Fruit fly (Drosophila melanogaster): ENCODE data around the gene CG9813.

The CG9813 gene

dm6 chr3R:13381744-13382435, 2.3 kb upstream of the CG9813 start, which contains the start of the genes mRpS21 and Droj2 (continued):
- peak; percentile 46 for TF ChIP-seq CG15269 (tag; optimal IDR thresholded peaks at IDR 0.05)
- no peak for TF ChIP-seq CG1529 (GFP tag; optimal IDR thresholded peaks at IDR 0.05)
- peak; percentile 21 for TF ChIP-seq CG4328 (GFP tag; optimal IDR thresholded peaks at IDR 0.05)
- no peak for TF ChIP-seq org-1 (GFP tag; optimal IDR thresholded peaks at IDR 0.05)
- peak; percentile 29 for TF ChIP-seq Mad (GFP tag; optimal IDR thresholded peaks at IDR 0.05)
- peak; percentile 65; the same call in 2 of the 3 replicates for TF ChIP-seq CG34422 (GFP tag; IDR thresholded peaks at IDR 0.05)
- TF ChIP-seq tin (GFP tag; optimal IDR thresholded peaks at IDR 0.05), result peak; percentile 57
- TF ChIP-seq sens (GFP tag), result peak; percentile 92
- peak; percentile 42; the same call in 1 of the 2 replicates for TF ChIP-seq E2f2 (GFP tag; IDR thresholded peaks at IDR 0.05)
- peak; percentile 31; the same call in 1 of the 2 replicates for TF ChIP-seq rib (GFP tag; IDR thresholded peaks at IDR 0.05)
- TF ChIP-seq ci (GFP tag; IDR thresholded peaks at IDR 0.05), result 0 out of 3 replicates have a peak, but pooled peaks have one; percentile 48
- peak; percentile 37 for TF ChIP-seq Dp (GFP tag; optimal IDR thresholded peaks at IDR 0.05)
- TF ChIP-seq CG9932 (GFP tag; IDR thresholded peaks at IDR 0.05), result peak; percentile 77
- peak; percentile 59 for TF ChIP-seq sob (GFP tag; IDR thresholded peaks at IDR 0.05)
- no peak for TF ChIP-seq CG4282 (GFP tag; optimal IDR thresholded peaks at IDR 0.05)
- peak; percentile 34 for TF ChIP-seq Hsf (GFP tag; optimal IDR thresholded peaks at IDR 0.05)
- TF ChIP-seq gro (GFP tag; optimal IDR thresholded peaks at IDR 0.05), result no peak
- TF ChIP-seq Taf1 (GFP tag; IDR thresholded peaks at IDR 0.05), result no peak
- no peak for TF ChIP-seq CG5245 (GFP tag; optimal IDR thresholded peaks at IDR 0.05)
- peak; percentile 48 for TF ChIP-seq fd3F (GFP tag; optimal IDR thresholded peaks at IDR 0.05)
- TF ChIP-seq Poxn (GFP tag; IDR thresholded peaks at IDR 0.05), result no peak
- no peak for TF ChIP-seq crol (GFP tag; IDR thresholded peaks at IDR 0.05)
- TF ChIP-seq stc (GFP tag; IDR thresholded peaks at IDR 0.05), result no peak
- peak; percentile 18 for TF ChIP-seq CG12299 (tag; optimal IDR thresholded peaks at IDR 0.05)
- no peak for TF ChIP-seq Dfd (GFP tag; optimal IDR thresholded peaks at IDR 0.05)
- no peak for TF ChIP-seq CG1233 (GFP tag; optimal IDR thresholded peaks at IDR 0.05)
- no peak for TF ChIP-seq BtbVII (GFP tag; optimal IDR thresholded peaks at IDR 0.05)
- TF ChIP-seq CG12071 (GFP tag; optimal IDR thresholded peaks at IDR 0.05), result no peak
- TF ChIP-seq CG10959 (GFP tag; IDR thresholded peaks at IDR 0.05), result no peak
- TF ChIP-seq nom (GFP tag; optimal IDR thresholded peaks at IDR 0.05), result peak; percentile 57
- peak; percentile 9 for TF ChIP-seq CG1602 (GFP tag; optimal IDR thresholded peaks at IDR 0.05)
- peak; percentile 86 for TF ChIP-seq Med (GFP tag)
- TF ChIP-seq ind (GFP tag; optimal IDR thresholded peaks at IDR 0.05), result peak; percentile 63
- peak; percentile 30; the same call in 1 of the 2 replicates for TF ChIP-seq CG6272 (GFP tag; IDR thresholded peaks at IDR 0.05)
- TF ChIP-seq amos (GFP tag; IDR thresholded peaks at IDR 0.05; ENCODE audit: partially characterized antibody), result peak; percentile 28; the same call in 1 of the 2 replicates
- TF ChIP-seq Oli (tag; optimal IDR thresholded peaks at IDR 0.05), result no peak
- peak; percentile 30; the same call in 2 of the 3 replicates for TF ChIP-seq CG6791 (GFP tag; IDR thresholded peaks at IDR 0.05; ENCODE audit: partially characterized antibody)
- TF ChIP-seq sr (GFP tag; IDR thresholded peaks at IDR 0.05), result 0 out of 3 replicates have a peak, but pooled peaks have one; percentile 19
- TF ChIP-seq cas (GFP tag; IDR thresholded peaks at IDR 0.05), result no peak
- no peak for TF ChIP-seq CG32772 (GFP tag; IDR thresholded peaks at IDR 0.05)
- peak; percentile 66 for TF ChIP-seq HmgZ (tag; optimal IDR thresholded peaks at IDR 0.05)
- TF ChIP-seq CG18619 (GFP tag; optimal IDR thresholded peaks at IDR 0.05), result peak; percentile 15
- TF ChIP-seq gcm2 (GFP tag; optimal IDR thresholded peaks at IDR 0.05), result no peak
- peak; percentile 50 for TF ChIP-seq CG34376 (GFP tag; optimal IDR thresholded peaks at IDR 0.05)
- TF ChIP-seq tll (GFP tag; optimal IDR thresholded peaks at IDR 0.05), result peak in 1 of 2 experiments; percentile 28
- peak; percentile 60 for TF ChIP-seq CG10147 (GFP tag; optimal IDR thresholded peaks at IDR 0.05)
- TF ChIP-seq CG17912 (GFP tag; optimal IDR thresholded peaks at IDR 0.05), result no peak
- TF ChIP-seq CoRest (tag; optimal IDR thresholded peaks at IDR 0.05), result peak; percentile 82
- no peak for TF ChIP-seq yki (optimal IDR thresholded peaks at IDR 0.05)
- TF ChIP-seq CG15011 (GFP tag; optimal IDR thresholded peaks at IDR 0.05), result no peak
